Worm (Caenorhabditis elegans): ENCODE data around the gene ZK1058.9.

DNA sequence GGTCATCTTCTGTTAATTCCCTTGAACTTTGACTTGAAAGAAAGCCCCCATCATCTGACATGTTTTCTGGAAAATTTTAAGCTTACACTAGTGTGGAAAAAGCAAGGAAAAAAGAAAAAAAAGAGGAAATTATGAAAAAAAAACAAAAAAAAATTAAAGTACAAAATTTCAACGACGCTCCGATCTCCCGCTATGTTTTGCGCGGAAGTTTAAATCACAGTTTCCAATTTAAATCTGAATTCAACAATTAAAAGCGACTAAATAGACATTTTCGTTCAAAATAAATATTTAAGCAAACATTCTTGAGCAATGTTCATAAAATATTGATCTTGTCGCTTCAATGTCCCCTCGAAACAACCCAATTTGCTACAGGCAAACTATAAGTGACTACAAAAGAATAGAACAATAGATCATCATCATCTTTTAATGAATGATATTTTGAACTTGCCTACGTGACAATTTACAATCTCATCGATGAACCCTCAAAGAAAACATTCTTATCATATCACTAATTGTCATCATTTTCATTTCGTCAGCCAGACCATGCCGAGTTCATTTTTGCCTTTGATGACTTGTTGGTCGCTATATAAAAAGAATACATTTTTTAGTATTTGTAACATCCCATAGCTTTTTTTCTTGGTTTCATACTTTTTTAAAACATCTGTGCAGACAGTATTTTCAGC lies 4.2 kb downstream of the ZK1058.9 start, which contains the start of the genes metl-6 and nit-1:
- TF ChIP-seq jun-1 (tag; optimal IDR thresholded peaks at IDR 0.05) (no peak), mml-1 (tag; optimal IDR thresholded peaks at IDR 0.05) (no peak), unc-62 (GFP tag; optimal IDR thresholded peaks at IDR 0.05) (no peak), mdl-1 (tag; optimal IDR thresholded peaks at IDR 0.05) (no peak)
